Fruit fly (Drosophila melanogaster): ENCODE results near the gene Set2.
A peak's percentile ranks its signal among the peaks of the same experiment; 100 is the strongest.

The Set2 gene

dm6 chrX:13384583-13385342 lies 28.3 kb upstream of the Set2 start, which contains the start of the genes Rbp1-like and Tim9a:
Gene Rbp1-like, minus strand, starts transcription at chrX:13384877.
Gene Tim9a, plus strand, starts transcription at chrX:13385210.
- TF ChIP-seq CTCF (optimal IDR thresholded peaks at IDR 0.05) (no peak), CG8478 (optimal IDR thresholded peaks at IDR 0.05) (no peak)

- no peak for TF ChIP-seq CTCF (optimal IDR thresholded peaks at IDR 0.05)
- TF ChIP-seq CG8478 (optimal IDR thresholded peaks at IDR 0.05): no peak
These were observed 26.3 kb upstream of the Set2 start for dm6 chrX:13386776-13387175.

DNA sequence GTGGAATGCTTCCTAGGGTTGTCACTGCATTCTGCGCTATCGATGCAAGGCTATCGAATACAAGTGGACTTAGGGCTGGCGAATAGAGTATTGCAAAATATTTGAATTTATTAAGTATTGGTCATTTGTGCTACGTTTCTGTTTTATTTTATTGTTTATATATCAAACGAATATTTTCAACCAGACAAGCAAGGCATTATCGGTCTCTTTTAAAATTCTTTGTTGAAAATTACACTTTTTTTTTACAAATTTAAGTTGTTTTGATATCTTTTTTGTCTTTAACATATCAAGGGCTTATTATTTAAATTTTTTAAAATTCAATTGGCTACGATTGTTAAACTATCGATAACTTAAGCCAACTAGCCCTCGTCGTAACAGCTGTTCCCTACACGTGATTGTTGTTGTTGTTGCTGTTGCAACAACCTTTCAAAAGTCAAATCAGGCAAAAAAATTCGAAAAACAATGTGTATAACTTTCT lies 25.6 kb upstream of the Set2 start, which contains the start of the genes Ype and CG1662:
Gene Ype (minus strand): TSS at position 45 of the 478 bp plus-strand sequence.
Gene CG1662 (plus strand): TSS at position 191 of the 478 bp plus-strand sequence.
- TF ChIP-seq CTCF (optimal IDR thresholded peaks at IDR 0.05) (no peak), CG8478 (optimal IDR thresholded peaks at IDR 0.05) (no peak)

dm6 chrX:13390465-13391173 lies 22.4 kb upstream of the Set2 start:
- TF ChIP-seq CG8478 (optimal IDR thresholded peaks at IDR 0.05): no peak
- TF ChIP-seq CTCF (optimal IDR thresholded peaks at IDR 0.05): no peak

DNA sequence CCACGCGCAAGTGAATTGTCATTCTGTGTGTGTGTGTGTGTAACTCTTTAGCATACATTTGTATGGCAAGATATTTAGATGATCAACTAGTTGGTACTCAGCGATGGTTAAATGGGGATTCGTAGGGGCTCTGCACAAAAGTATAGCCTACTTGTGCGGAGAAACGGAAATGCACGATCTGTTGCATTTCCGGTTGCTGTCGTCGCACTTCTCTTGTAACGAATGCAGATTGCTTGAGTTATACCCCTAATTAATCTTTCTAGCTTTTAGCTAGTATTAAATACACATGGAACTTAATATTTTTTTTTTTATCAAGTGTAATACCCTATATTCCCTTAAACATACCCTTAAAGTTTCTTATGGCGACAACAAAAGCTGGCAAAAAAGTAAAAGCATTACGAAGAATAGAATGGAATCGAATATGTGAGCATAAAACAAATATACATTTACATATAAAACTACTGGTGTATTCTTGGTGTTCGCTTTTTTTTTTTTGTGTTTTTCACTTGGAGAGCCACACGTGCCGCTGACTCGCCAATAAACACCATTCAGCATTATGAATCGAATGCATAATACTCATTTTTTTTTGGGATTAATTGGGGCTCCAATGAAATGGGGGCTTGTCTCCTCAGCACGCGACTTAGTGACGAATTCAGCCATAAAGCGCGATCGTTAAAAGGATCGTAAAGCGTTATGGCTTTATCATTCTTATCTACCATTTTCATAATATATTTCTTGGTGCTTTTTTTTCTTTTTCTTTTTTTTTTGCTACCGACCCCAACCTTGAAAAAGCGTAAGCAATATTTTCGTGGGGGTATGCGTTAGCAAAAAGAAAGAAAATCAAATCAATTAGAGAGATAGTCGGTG lies 21.6 kb upstream of the Set2 start:
- TF ChIP-seq CTCF (optimal IDR thresholded peaks at IDR 0.05) (no peak), CG8478 (optimal IDR thresholded peaks at IDR 0.05) (no peak)

DNA sequence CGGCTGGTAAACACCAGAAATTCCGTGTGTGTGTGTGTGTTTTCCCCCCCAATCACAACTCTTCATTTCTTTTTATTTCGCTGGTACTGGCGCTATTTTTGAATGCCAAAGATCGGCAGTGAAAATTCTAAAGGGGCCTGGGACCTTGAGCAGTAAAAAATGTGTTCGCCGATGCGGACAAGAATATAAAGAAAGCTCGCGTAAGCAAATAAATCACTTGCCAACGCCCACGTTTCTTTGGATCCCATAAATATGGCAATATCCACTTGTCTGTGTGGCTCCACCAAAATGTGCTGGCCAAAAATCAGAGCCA lies 21.0 kb upstream of the Set2 start:
- no peak for TF ChIP-seq CTCF (optimal IDR thresholded peaks at IDR 0.05)
- TF ChIP-seq CG8478 (optimal IDR thresholded peaks at IDR 0.05): no peak

DNA sequence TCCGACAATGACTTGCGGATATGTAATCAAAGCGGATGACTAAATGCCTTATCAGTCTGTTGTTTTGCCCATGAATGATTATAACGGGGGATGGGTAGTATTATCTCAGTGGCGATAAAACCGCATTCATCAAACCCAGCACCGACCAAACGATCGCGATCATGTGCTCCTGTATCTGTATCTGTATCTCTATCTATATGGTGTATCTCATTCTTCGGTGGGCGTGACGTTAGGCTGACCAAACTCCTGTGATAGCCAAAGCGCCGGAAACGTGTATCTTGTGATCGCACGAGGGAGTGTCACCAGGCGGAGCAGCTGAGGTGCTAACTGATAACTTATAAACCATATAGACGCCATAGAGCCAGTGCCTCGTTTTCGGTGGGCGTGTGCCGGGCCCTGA lies 20.3 kb upstream of the Set2 start:
- TF ChIP-seq CTCF (optimal IDR thresholded peaks at IDR 0.05): no peak
- TF ChIP-seq CG8478 (optimal IDR thresholded peaks at IDR 0.05): no peak

- TF ChIP-seq CTCF (optimal IDR thresholded peaks at IDR 0.05): no peak
- TF ChIP-seq CG8478 (optimal IDR thresholded peaks at IDR 0.05): no peak
These were observed 18.7 kb upstream of the Set2 start for dm6 chrX:13394343-13394742.

DNA sequence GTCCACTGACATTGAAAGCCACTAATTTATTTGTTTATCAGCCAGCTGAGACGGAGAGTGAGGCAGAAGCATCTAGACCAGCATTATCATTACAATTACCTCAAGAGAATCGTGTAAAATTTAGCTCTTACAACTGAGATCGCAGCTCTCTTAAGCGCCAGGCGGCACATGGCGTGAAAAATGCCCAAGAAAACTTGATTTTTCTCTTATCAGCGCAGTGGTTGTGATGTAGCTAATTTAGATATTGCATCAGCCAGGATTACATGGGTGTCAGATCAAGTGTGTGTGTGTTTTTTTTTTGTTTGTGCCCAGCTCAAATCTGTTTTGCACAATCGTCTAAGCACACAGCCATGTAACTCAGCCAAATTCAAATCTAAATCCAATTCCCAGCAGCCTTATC lies 18.0 kb upstream of the Set2 start:
- TF ChIP-seq CTCF (optimal IDR thresholded peaks at IDR 0.05) (no peak), CG8478 (optimal IDR thresholded peaks at IDR 0.05) (no peak)

DNA sequence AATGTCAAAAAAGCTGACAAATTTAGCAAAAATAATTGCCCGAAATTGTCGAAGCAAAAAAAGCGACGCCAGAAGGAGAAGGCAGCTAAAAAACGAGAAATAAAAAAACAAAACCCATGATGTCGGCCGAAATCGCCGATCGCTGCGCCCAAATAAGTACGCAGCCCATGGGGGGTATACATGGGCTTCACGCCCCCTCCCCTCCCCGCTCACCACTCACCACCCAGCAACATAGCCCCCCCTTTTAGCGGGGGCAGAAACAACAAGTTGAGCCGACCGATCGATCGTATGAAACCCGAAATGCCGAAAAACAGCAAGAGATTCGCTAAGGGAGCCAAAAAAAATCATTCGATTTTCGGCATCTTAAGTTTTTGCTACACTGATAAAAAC lies 17.1 kb upstream of the Set2 start:
- TF ChIP-seq CG8478 (optimal IDR thresholded peaks at IDR 0.05) (no peak), CTCF (optimal IDR thresholded peaks at IDR 0.05) (no peak)

dm6 chrX:13396378-13397099 lies 16.5 kb upstream of the Set2 start, which contains the start of gene Bcat:
Gene Bcat, plus strand, starts transcription at chrX:13396899.
- TF ChIP-seq CTCF (optimal IDR thresholded peaks at IDR 0.05) (no peak), CG8478 (optimal IDR thresholded peaks at IDR 0.05) (no peak)

DNA sequence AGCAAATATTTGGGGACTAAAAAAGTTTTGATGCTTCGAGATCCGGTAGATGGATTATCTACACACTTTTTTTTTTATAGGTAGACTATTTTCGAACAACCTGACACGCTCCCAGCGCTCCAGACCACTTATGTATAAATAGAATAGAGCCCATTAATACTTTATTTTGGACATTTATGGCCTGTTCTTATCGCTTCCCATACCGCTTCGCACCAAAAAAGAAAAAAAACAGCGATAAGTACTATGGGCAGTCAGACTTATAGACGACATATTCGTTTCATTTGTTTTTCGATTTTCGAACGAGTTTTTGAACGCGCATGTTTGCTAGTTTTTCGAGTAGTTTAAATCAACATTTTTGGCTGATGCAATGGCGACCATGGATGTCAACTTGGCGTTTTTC lies 15.4 kb upstream of the Set2 start:
- TF ChIP-seq CG8478 (optimal IDR thresholded peaks at IDR 0.05) (no peak), CTCF (optimal IDR thresholded peaks at IDR 0.05) (no peak)

DNA sequence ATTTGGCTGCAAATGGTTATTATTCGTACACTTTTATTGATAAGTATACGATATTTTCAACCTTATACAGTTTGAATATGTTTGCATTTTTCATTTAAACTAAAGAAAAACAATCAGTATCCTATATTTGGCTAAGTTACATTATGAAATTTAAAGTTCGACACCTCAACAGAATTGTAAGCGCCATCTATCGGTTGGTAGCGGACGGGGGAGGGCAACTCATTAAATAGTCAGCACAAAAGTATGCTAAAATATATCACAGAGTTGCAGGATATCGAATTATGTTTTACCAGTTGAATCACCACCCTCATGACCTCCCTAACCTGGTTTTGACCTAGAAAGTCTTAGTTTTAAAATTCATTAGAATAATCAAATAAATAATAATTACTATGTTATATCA lies 11.8 kb upstream of the Set2 start:
- peak; percentile 88 to 90 for TF ChIP-seq CTCF (optimal IDR thresholded peaks at IDR 0.05)
- TF ChIP-seq CG8478 (optimal IDR thresholded peaks at IDR 0.05): no peak

- TF ChIP-seq CTCF (optimal IDR thresholded peaks at IDR 0.05) (no peak), CG8478 (optimal IDR thresholded peaks at IDR 0.05) (no peak)
These were observed 10.3 kb upstream of the Set2 start, which contains the start of gene CG12725 for dm6 chrX:13402763-13403162. Gene CG12725, minus strand, starts transcription at chrX:13402863.

Measured in S2 (cell line).